Worm (Caenorhabditis elegans) whole organism, mixed stage, embryonic: ENCODE data around the gene srg-10.

Experiments used
- M03D4.4 ChIP-seq: sonication (generic microtip); optimal IDR thresholded peaks from 2 replicates; lab custom pipeline; 2017; ENCODE audit warnings: mild to moderate bottlenecking, missing genetic modification characterization, missing compliant biosample characterization
- bed-3 ChIP-seq: fragments of 200-800 bp; sonication (Bioruptor generic); optimal IDR thresholded peaks from 3 replicates; lab custom pipeline; 2018; ENCODE audit warnings: mild to moderate bottlenecking, missing genetic modification characterization, moderate library complexity, missing compliant biosample characterization
- blmp-1 ChIP-seq: fragments of 150-350 bp; optimal IDR thresholded peaks from 2 replicates; lab custom pipeline; 2014; ENCODE audit warnings: missing biosample characterization, missing genetic modification characterization
- ceh-39 ChIP-seq: fragments of 150-350 bp; optimal IDR thresholded peaks from 2 replicates; lab custom pipeline; 2014; ENCODE audit warnings: missing biosample characterization, missing genetic modification characterization
- ceh-43 ChIP-seq: fragments of 200-800 bp; sonication (Bioruptor generic); optimal IDR thresholded peaks from 2 replicates; lab custom pipeline; 2018; ENCODE audit warnings: mild to moderate bottlenecking, missing genetic modification characterization, moderate library complexity, missing compliant biosample characterization
- ceh-83 ChIP-seq: fragments of 200-800 bp; sonication (Bioruptor generic); optimal IDR thresholded peaks from 2 replicates; lab custom pipeline; 2018; ENCODE audit warnings: mild to moderate bottlenecking, missing genetic modification characterization, missing compliant biosample characterization
- ces-1 ChIP-seq: fragments of 150-350 bp; optimal IDR thresholded peaks from 2 replicates; lab custom pipeline; 2014; ENCODE audit warnings: missing biosample characterization, missing genetic modification reagents, missing genetic modification characterization
- cnd-1 ChIP-seq: fragments of 200-800 bp; sonication (Bioruptor generic); optimal IDR thresholded peaks from 2 replicates; lab custom pipeline; 2018; ENCODE audit warnings: mild to moderate bottlenecking, missing genetic modification characterization, missing compliant biosample characterization
- drap-1 ChIP-seq: fragments of 200-800 bp; sonication (Bioruptor generic); optimal IDR thresholded peaks from 3 replicates; lab custom pipeline; 2018; ENCODE audit warnings: mild to moderate bottlenecking, missing genetic modification characterization, missing compliant biosample characterization
- elt-1 ChIP-seq: sonication (generic microtip); optimal IDR thresholded peaks from 2 replicates; lab custom pipeline; 2017; ENCODE audit warnings: missing genetic modification characterization, mild to moderate bottlenecking, missing compliant biosample characterization, antibody characterized with exemption, moderate library complexity, borderline replicate concordance; ENCODE audit not compliant: insufficient read depth
- elt-3 ChIP-seq: fragments of 150-350 bp; optimal IDR thresholded peaks from 2 replicates; lab custom pipeline; 2014; ENCODE audit warnings: missing biosample characterization, missing genetic modification characterization
- flh-1 ChIP-seq: fragments of 200-800 bp; sonication (Bioruptor generic); optimal IDR thresholded peaks from 2 replicates; lab custom pipeline; 2018; ENCODE audit warnings: mild to moderate bottlenecking, missing genetic modification characterization, moderate library complexity, missing compliant biosample characterization
- ham-2 ChIP-seq: fragments of 200-800 bp; sonication (Bioruptor generic); optimal IDR thresholded peaks from 2 replicates; lab custom pipeline; 2018; ENCODE audit warnings: mild to moderate bottlenecking, missing genetic modification characterization, missing compliant biosample characterization
- hlh-1 ChIP-seq: fragments of 150-350 bp; optimal IDR thresholded peaks from 2 replicates; lab custom pipeline; 2014; ENCODE audit warnings: missing biosample characterization, missing genetic modification reagents, missing genetic modification characterization
- lin-13 ChIP-seq: fragments of 150-350 bp; optimal IDR thresholded peaks from 2 replicates; lab custom pipeline; 2014; ENCODE audit warnings: missing biosample characterization, missing genetic modification characterization
- lin-32 ChIP-seq: fragments of 200-800 bp; sonication (Bioruptor generic); optimal IDR thresholded peaks from 2 replicates; lab custom pipeline; 2018; ENCODE audit warnings: mild to moderate bottlenecking, missing genetic modification characterization, missing compliant biosample characterization
- lsy-2 ChIP-seq: fragments of 150-350 bp; optimal IDR thresholded peaks from 2 replicates; lab custom pipeline; 2014; ENCODE audit warnings: missing biosample characterization, missing genetic modification characterization
- mab-5 ChIP-seq: fragments of 150-350 bp; optimal IDR thresholded peaks from 2 replicates; lab custom pipeline; 2014; ENCODE audit warnings: missing biosample characterization, missing genetic modification characterization
- mep-1 ChIP-seq: fragments of 150-350 bp; optimal IDR thresholded peaks from 2 replicates; lab custom pipeline; 2017; ENCODE audit warnings: missing biosample characterization, missing genetic modification reagents, missing genetic modification characterization, inconsistent platforms
- mls-2 ChIP-seq: sonication (generic microtip); optimal IDR thresholded peaks from 2 replicates; lab custom pipeline; 2016; ENCODE audit warnings: mild to moderate bottlenecking, missing genetic modification characterization, moderate library complexity, missing compliant biosample characterization
- nhr-12 ChIP-seq: fragments of 150-350 bp; optimal IDR thresholded peaks from 2 replicates; lab custom pipeline; 2014; ENCODE audit warnings: missing biosample characterization, missing genetic modification characterization
- nhr-2 ChIP-seq: fragments of 150-350 bp; optimal IDR thresholded peaks from 2 replicates; lab custom pipeline; 2014; ENCODE audit warnings: missing biosample characterization, missing genetic modification characterization
- nhr-237 ChIP-seq: fragments of 150-350 bp; optimal IDR thresholded peaks from 2 replicates; lab custom pipeline; 2014; ENCODE audit warnings: missing biosample characterization, missing genetic modification characterization
- nhr-28 ChIP-seq: fragments of 150-350 bp; optimal IDR thresholded peaks from 2 replicates; lab custom pipeline; 2014; ENCODE audit warnings: missing biosample characterization, missing genetic modification characterization
- nhr-76 ChIP-seq: sonication (generic microtip); optimal IDR thresholded peaks from 2 replicates; lab custom pipeline; 2017; ENCODE audit warnings: missing biosample characterization, missing genetic modification characterization
- pha-4 ChIP-seq: fragments of 150-350 bp; optimal IDR thresholded peaks from 2 replicates; lab custom pipeline; 2018; ENCODE audit warnings: missing biosample characterization, missing genetic modification reagents, missing genetic modification characterization
- sem-2 ChIP-seq: fragments of 200-800 bp; sonication (Bioruptor generic); optimal IDR thresholded peaks from 2 replicates; lab custom pipeline; 2018; ENCODE audit warnings: mild to moderate bottlenecking, missing genetic modification characterization, missing compliant biosample characterization
- snpc-4 ChIP-seq: fragments of 150-350 bp; optimal IDR thresholded peaks from 2 replicates; lab custom pipeline; 2014; ENCODE audit warnings: missing biosample characterization, missing genetic modification characterization
- sptf-1 ChIP-seq: sonication (generic microtip); optimal IDR thresholded peaks from 2 replicates; lab custom pipeline; 2017; ENCODE audit warnings: mild to moderate bottlenecking, missing genetic modification characterization, moderate library complexity, missing compliant biosample characterization
- tbx-8 ChIP-seq: fragments of 200-800 bp; sonication (Bioruptor generic); optimal IDR thresholded peaks from 2 replicates; lab custom pipeline; 2018; ENCODE audit warnings: mild to moderate bottlenecking, missing genetic modification characterization, moderate library complexity, missing compliant biosample characterization
- unc-120 ChIP-seq: sonication (generic microtip); optimal IDR thresholded peaks from 2 replicates; lab custom pipeline; 2017; ENCODE audit warnings: missing genetic modification characterization, missing compliant biosample characterization; ENCODE audit not compliant: poor library complexity, severe bottlenecking
- unc-39 ChIP-seq: fragments of 150-350 bp; optimal IDR thresholded peaks from 2 replicates; lab custom pipeline; 2014; ENCODE audit warnings: missing biosample characterization, missing genetic modification characterization
- unc-62 ChIP-seq: fragments of 150-350 bp; optimal IDR thresholded peaks from 2 replicates; lab custom pipeline; 2014; ENCODE audit warnings: missing biosample characterization, missing genetic modification reagents, missing genetic modification characterization
- zip-8 ChIP-seq: fragments of 150-350 bp; optimal IDR thresholded peaks from 2 replicates; lab custom pipeline; 2014; ENCODE audit warnings: missing biosample characterization, missing genetic modification characterization
- ztf-11 ChIP-seq: fragments of 150-350 bp; optimal IDR thresholded peaks from 2 replicates; lab custom pipeline; 2014; ENCODE audit warnings: missing biosample characterization, missing genetic modification characterization

Gene srg-10

ce11 chrIII:4689595-4689994, 12.0 kb downstream of the srg-10 start:
- TF ChIP-seq unc-120 (peak; percentile 71), sptf-1 (tag; lab: Kevin White, UChicago) (peak; percentile 87), mep-1 (tag; lab: Kevin White, UChicago) (peak; percentile 41), mab-5 (tag; lab: Kevin White, UChicago) (no peak), ces-1 (GFP tag; lab: Kevin White, UChicago) (no peak), flh-1 (GFP tag; lab: Kevin White, UChicago) (peak; percentile 72), tbx-8 (GFP tag; lab: Kevin White, UChicago) (peak; percentile 57), ztf-11 (tag; lab: Kevin White, UChicago) (no peak), ham-2 (GFP tag; lab: Kevin White, UChicago) (peak; percentile 82), nhr-2 (tag; lab: Kevin White, UChicago) (no peak), mls-2 (peak; percentile 85), nhr-12 (peak; percentile 26), lsy-2 (no peak), bed-3 (GFP tag; lab: Kevin White, UChicago) (peak; percentile 77), sem-2 (GFP tag; lab: Kevin White, UChicago) (peak; percentile 78), snpc-4 (tag; lab: Kevin White, UChicago) (no peak), pha-4 (tag; lab: Kevin White, UChicago) (peak; percentile 50), blmp-1 (tag; lab: Kevin White, UChicago) (no peak), nhr-237 (no peak), ceh-39 (tag; lab: Kevin White, UChicago) (no peak), hlh-1 (tag; lab: Kevin White, UChicago) (peak; percentile 30), lin-32 (GFP tag; lab: Kevin White, UChicago) (peak; percentile 81), ceh-83 (GFP tag; lab: Kevin White, UChicago) (peak; percentile 85), zip-8 (no peak), cnd-1 (tag; lab: Kevin White, UChicago) (peak; percentile 93), ceh-43 (GFP tag; lab: Kevin White, UChicago) (peak; percentile 78), elt-1 (tag; lab: Kevin White, UChicago) (no peak), unc-62 (GFP tag; lab: Kevin White, UChicago) (no peak), elt-3 (tag; lab: Kevin White, UChicago) (no peak), nhr-28 (tag; lab: Kevin White, UChicago) (no peak), unc-39 (tag; lab: Kevin White, UChicago) (no peak), lin-13 (tag; lab: Kevin White, UChicago) (peak; percentile 38), drap-1 (GFP tag; lab: Kevin White, UChicago) (peak; percentile 89), M03D4.4 (peak; percentile 87), nhr-76 (tag; lab: Kevin White, UChicago) (no peak)

ce11 chrIII:4693281-4693680, 15.7 kb downstream of the srg-10 start, which contains the start of gene nifk-1:
Gene nifk-1, minus strand, starts transcription at chrIII:4693307.
- peak; percentile 55 for TF ChIP-seq lsy-2
- no peak for TF ChIP-seq ces-1 (GFP tag; lab: Kevin White, UChicago)
- peak; percentile 74 for TF ChIP-seq mep-1 (tag; lab: Kevin White, UChicago)
- no peak for TF ChIP-seq drap-1 (GFP tag; lab: Kevin White, UChicago)
- no peak for TF ChIP-seq sem-2 (GFP tag; lab: Kevin White, UChicago)
- no peak for TF ChIP-seq unc-120
- peak; percentile 7 for TF ChIP-seq nhr-237
- TF ChIP-seq, all 35 proteins: peak for 3

- TF ChIP-seq mls-2 (no peak), pha-4 (tag; lab: Kevin White, UChicago) (no peak), lsy-2 (no peak), sptf-1 (tag; lab: Kevin White, UChicago) (no peak), drap-1 (GFP tag; lab: Kevin White, UChicago) (no peak)
Observed at ce11 chrIII:4693695-4694094, 16.1 kb downstream of the srg-10 start, which contains the start of gene T04A8.8. Gene T04A8.8, plus strand, starts transcription at chrIII:4693995.

DNA sequence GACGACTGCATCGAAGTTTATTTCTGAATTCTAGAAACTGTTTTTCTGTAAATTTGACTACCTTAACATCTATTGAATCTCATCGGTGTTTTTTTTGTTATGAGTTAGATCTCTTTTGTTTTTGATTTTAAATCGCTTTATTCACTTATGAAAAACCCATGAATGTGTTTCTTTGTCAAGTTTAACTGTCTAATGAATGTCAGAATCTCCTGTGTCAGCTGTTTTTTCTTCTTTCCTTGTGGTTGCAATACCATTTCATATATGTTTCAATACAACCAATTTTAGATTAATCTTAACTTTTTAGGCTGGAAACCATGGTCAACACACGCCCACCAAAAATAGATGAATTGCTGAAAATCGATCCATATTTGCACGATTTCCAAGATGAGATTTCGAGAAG, 17.5 kb downstream of the srg-10 start, which contains the start of gene T04A8.7:
TSS of gene T04A8.7 (plus strand) at position 301 of the 400 bp plus-strand sequence.
- TF ChIP-seq lin-32 (GFP tag; lab: Kevin White, UChicago): no peak
- TF ChIP-seq lsy-2: no peak
- no peak for TF ChIP-seq ces-1 (GFP tag; lab: Kevin White, UChicago)
- TF ChIP-seq elt-1 (tag; lab: Kevin White, UChicago): no peak
- no peak for TF ChIP-seq unc-39 (tag; lab: Kevin White, UChicago)
- no peak for TF ChIP-seq unc-120
- no peak for TF ChIP-seq nhr-2 (tag; lab: Kevin White, UChicago)
- no peak for TF ChIP-seq ham-2 (GFP tag; lab: Kevin White, UChicago)
- no peak for TF ChIP-seq ceh-39 (tag; lab: Kevin White, UChicago)
- TF ChIP-seq mep-1 (tag; lab: Kevin White, UChicago): no peak
- no peak for TF ChIP-seq drap-1 (GFP tag; lab: Kevin White, UChicago)
- TF ChIP-seq tbx-8 (GFP tag; lab: Kevin White, UChicago): no peak
- no peak for TF ChIP-seq nhr-28 (tag; lab: Kevin White, UChicago)
- no peak for TF ChIP-seq M03D4.4
- no peak for TF ChIP-seq nhr-76 (tag; lab: Kevin White, UChicago)
- no peak for TF ChIP-seq ztf-11 (tag; lab: Kevin White, UChicago)
- no peak for TF ChIP-seq mls-2
- TF ChIP-seq nhr-12: no peak
- TF ChIP-seq sem-2 (GFP tag; lab: Kevin White, UChicago): no peak
- no peak for TF ChIP-seq mab-5 (tag; lab: Kevin White, UChicago)
- TF ChIP-seq, all 35 proteins: peak for 0
